Fruit fly (Drosophila melanogaster) whole organism, embryonic: ENCODE data around the gene 14-3-3epsilon.
A peak's percentile ranks its signal among the peaks of the same experiment; 100 is the strongest.

ENCODE experiments used
- Aef1 ChIP-seq: fragments of 200-800 bp; sonication (Bioruptor generic); IDR thresholded peaks from 3 replicates; pipeline ENCODE4 v1.3.6; 2022; ENCODE audit warnings: missing biosample characterization, missing genetic modification characterization
- Atf-2 ChIP-seq: fragments of 200-800 bp; sonication (Bioruptor generic); optimal IDR thresholded peaks from 2 replicates; lab custom pipeline; 2016; ENCODE audit warnings: missing biosample characterization, missing genetic modification characterization
- CG10209 ChIP-seq: fragments of 200-800 bp; sonication (Bioruptor generic); optimal IDR thresholded peaks from 3 replicates; lab custom pipeline; 2017; ENCODE audit warnings: missing biosample characterization, mild to moderate bottlenecking, missing genetic modification characterization, missing genetic modification reagents
- CG10959 ChIP-seq: fragments of 200-800 bp; sonication (Bioruptor generic); IDR thresholded peaks from 2 replicates; pipeline ENCODE4 v1.3.6; 2022; ENCODE audit warnings: missing biosample characterization, missing genetic modification characterization
- CG11456 ChIP-seq: fragments of 200-800 bp; sonication (Bioruptor generic); IDR thresholded peaks from 3 replicates; pipeline ENCODE4 v1.3.6; 2022; ENCODE audit warnings: missing biosample characterization, missing genetic modification characterization
- CG12071 ChIP-seq: fragments of 200-800 bp; sonication (Bioruptor generic); optimal IDR thresholded peaks from 3 replicates; lab custom pipeline; 2018; ENCODE audit warnings: missing biosample characterization, mild to moderate bottlenecking, missing genetic modification characterization
- CG12659 ChIP-seq: fragments of 200-800 bp; sonication (Bioruptor generic); optimal IDR thresholded peaks from 3 replicates; lab custom pipeline; 2017; ENCODE audit warnings: mild to moderate bottlenecking, missing biosample characterization, missing genetic modification reagents, missing genetic modification characterization
- CG1602 ChIP-seq: fragments of 200-800 bp; sonication (Bioruptor generic); optimal IDR thresholded peaks from 3 replicates; lab custom pipeline; 2016; ENCODE audit warnings: missing biosample characterization, missing genetic modification characterization
- CG1603 ChIP-seq: fragments of 200-800 bp; sonication (Bioruptor generic); optimal IDR thresholded peaks from 2 replicates; lab custom pipeline; 2019; ENCODE audit warnings: missing biosample characterization, mild to moderate bottlenecking, missing genetic modification characterization, moderate library complexity
- CG16779 ChIP-seq: fragments of 200-800 bp; sonication (Bioruptor generic); IDR thresholded peaks from 2 replicates; pipeline ENCODE4 v1.3.6; 2022; ENCODE audit warnings: missing biosample characterization, missing genetic modification characterization
- CG17385 ChIP-seq: fragments of 200-800 bp; sonication (Bioruptor generic); optimal IDR thresholded peaks from 3 replicates; lab custom pipeline; 2018; ENCODE audit warnings: missing biosample characterization, mild to moderate bottlenecking, missing genetic modification characterization
- CG18262 ChIP-seq: fragments of 200-800 bp; optimal IDR thresholded peaks from 3 replicates; lab custom pipeline; 2019; ENCODE audit warnings: missing biosample characterization, mild to moderate bottlenecking, missing genetic modification characterization, moderate library complexity
- CG30020 ChIP-seq: fragments of 200-800 bp; optimal IDR thresholded peaks from 2 replicates; lab custom pipeline; 2019; ENCODE audit warnings: missing biosample characterization, mild to moderate bottlenecking, missing genetic modification characterization, moderate library complexity
- CG31441 ChIP-seq: fragments of 200-800 bp; sonication (Bioruptor generic); IDR thresholded peaks from 2 replicates; pipeline ENCODE4 v1.3.6; 2022; ENCODE audit warnings: missing biosample characterization, missing genetic modification characterization
- CG32767 ChIP-seq: fragments of 200-800 bp; sonication (Bioruptor generic); IDR thresholded peaks from 2 replicates; pipeline ENCODE4 v1.3.6; 2022; ENCODE audit warnings: missing biosample characterization, missing genetic modification characterization
- CG34376 ChIP-seq: fragments of 200-800 bp; sonication (Bioruptor generic); optimal IDR thresholded peaks from 2 replicates; lab custom pipeline; 2018; ENCODE audit warnings: missing biosample characterization, mild to moderate bottlenecking, missing genetic modification characterization
- CG34422 ChIP-seq: fragments of 200-800 bp; sonication (Bioruptor generic); IDR thresholded peaks from 3 replicates; pipeline ENCODE4 v1.3.6; 2022; ENCODE audit warnings: missing biosample characterization, missing genetic modification characterization
- CG4360 ChIP-seq: fragments of 200-800 bp; sonication (Bioruptor generic); IDR thresholded peaks from 2 replicates; pipeline ENCODE4 v1.3.6; 2022; ENCODE audit warnings: missing biosample characterization, missing genetic modification characterization
- CG5953 ChIP-seq: fragments of 200-800 bp; sonication (Bioruptor generic); IDR thresholded peaks from 2 replicates; pipeline ENCODE4 v1.3.6; 2022; ENCODE audit warnings: missing biosample characterization, missing genetic modification characterization
- CG7357 ChIP-seq: fragments of 200-800 bp; sonication (Bioruptor generic); IDR thresholded peaks from 3 replicates; pipeline ENCODE4 v1.3.6; 2022; ENCODE audit warnings: missing biosample characterization, missing genetic modification characterization
- CG8281 ChIP-seq: fragments of 200-800 bp; sonication (Bioruptor generic); optimal IDR thresholded peaks from 2 replicates; lab custom pipeline; 2018; ENCODE audit warnings: missing biosample characterization, mild to moderate bottlenecking, missing genetic modification characterization, moderate library complexity
- CG9437 ChIP-seq: fragments of 200-800 bp; sonication (Bioruptor generic); optimal IDR thresholded peaks from 2 replicates; lab custom pipeline; 2018; ENCODE audit warnings: missing biosample characterization, mild to moderate bottlenecking, missing genetic modification characterization
- Ets65A ChIP-seq: fragments of 200-800 bp; sonication (Bioruptor generic); peaks from one replicate; lab custom pipeline; 2016; ENCODE audit warnings: missing biosample characterization, missing genetic modification characterization
- HmgD ChIP-seq: fragments of 200-800 bp; sonication (Bioruptor generic); optimal IDR thresholded peaks from 3 replicates; lab custom pipeline; 2016; ENCODE audit warnings: missing biosample characterization, missing genetic modification characterization
- Hr51 ChIP-seq, 2 experiments: fragments of 200-800 bp; sonication (Bioruptor generic); optimal IDR thresholded peaks; 2 replicates in 1 of 2; 3 replicates in 1 of 2; lab custom pipeline; 2016 to 2018; ENCODE audit warnings: missing biosample characterization in 2 of 2, missing genetic modification characterization in 2 of 2, mild to moderate bottlenecking in 1 of 2, moderate library complexity in 1 of 2
- Hsf ChIP-seq: fragments of 200-800 bp; sonication (Bioruptor generic); optimal IDR thresholded peaks from 3 replicates; lab custom pipeline; 2016; ENCODE audit warnings: missing biosample characterization, missing genetic modification characterization
- Nf-YB ChIP-seq: fragments of 200-800 bp; sonication (Bioruptor generic); optimal IDR thresholded peaks from 3 replicates; lab custom pipeline; 2019; ENCODE audit warnings: missing biosample characterization, mild to moderate bottlenecking, missing genetic modification characterization, moderate library complexity
- NfI ChIP-seq: fragments of 200-800 bp; sonication (Bioruptor generic); optimal IDR thresholded peaks from 3 replicates; lab custom pipeline; 2018; ENCODE audit warnings: missing biosample characterization, mild to moderate bottlenecking, missing genetic modification characterization, moderate library complexity
- Taf1 ChIP-seq: fragments of 200-800 bp; sonication (Bioruptor generic); IDR thresholded peaks from 2 replicates; pipeline ENCODE4 v1.3.6; 2022; ENCODE audit warnings: missing biosample characterization, missing genetic modification characterization
- Xrp1 ChIP-seq: fragments of 200-800 bp; sonication (Bioruptor generic); IDR thresholded peaks from 2 replicates; pipeline ENCODE4 v1.3.6; 2022; ENCODE audit warnings: missing biosample characterization, missing genetic modification characterization
- amos ChIP-seq: fragments of 200-800 bp; sonication (Bioruptor generic); IDR thresholded peaks from 2 replicates; pipeline ENCODE4 v1.3.6; 2022; ENCODE audit warnings: missing biosample characterization, missing genetic modification characterization; ENCODE audit not compliant: partially characterized antibody
- bcd ChIP-seq: fragments of 200-800 bp; sonication (Bioruptor generic); optimal IDR thresholded peaks from 2 replicates; lab custom pipeline; 2017; ENCODE audit warnings: missing biosample characterization, mild to moderate bottlenecking, missing genetic modification characterization
- dm ChIP-seq: fragments of 200-800 bp; sonication (Bioruptor generic); optimal IDR thresholded peaks from 3 replicates; lab custom pipeline; 2016; ENCODE audit warnings: missing biosample characterization, missing genetic modification characterization
- exex ChIP-seq: fragments of 200-800 bp; sonication (Bioruptor generic); optimal IDR thresholded peaks from 4 replicates; lab custom pipeline; 2018; ENCODE audit warnings: missing biosample characterization, mild to moderate bottlenecking, missing genetic modification characterization, moderate library complexity
- fd96Cb ChIP-seq: fragments of 200-800 bp; sonication (Bioruptor generic); optimal IDR thresholded peaks from 2 replicates; lab custom pipeline; 2018; ENCODE audit warnings: missing biosample characterization, mild to moderate bottlenecking, missing genetic modification characterization, moderate library complexity
- fru ChIP-seq: fragments of >200 bp; optimal IDR thresholded peaks from 2 replicates; lab custom pipeline; 2017
- gro ChIP-seq: fragments of 200-800 bp; sonication (Bioruptor generic); optimal IDR thresholded peaks from 2 replicates; lab custom pipeline; 2016; ENCODE audit warnings: missing biosample characterization, missing genetic modification characterization
- lab ChIP-seq: fragments of 200-800 bp; sonication (Bioruptor generic); optimal IDR thresholded peaks from 3 replicates; lab custom pipeline; 2017; ENCODE audit warnings: missing biosample characterization, missing genetic modification characterization, mild to moderate bottlenecking, moderate library complexity, missing genetic modification reagents
- lmd ChIP-seq: fragments of 200-800 bp; sonication (Bioruptor generic); IDR thresholded peaks from 2 replicates; pipeline ENCODE4 v1.3.6; 2022; ENCODE audit warnings: missing biosample characterization, missing genetic modification characterization
- luna ChIP-seq: fragments of 200-800 bp; sonication (Bioruptor generic); optimal IDR thresholded peaks from 2 replicates; lab custom pipeline; 2016; ENCODE audit warnings: missing biosample characterization, missing genetic modification characterization
- mirr ChIP-seq: fragments of 200-800 bp; sonication (Bioruptor generic); optimal IDR thresholded peaks from 3 replicates; lab custom pipeline; 2018; ENCODE audit warnings: missing biosample characterization, mild to moderate bottlenecking, missing genetic modification characterization
- nau ChIP-seq: fragments of 200-800 bp; sonication (Bioruptor generic); optimal IDR thresholded peaks from 3 replicates; lab custom pipeline; 2017; ENCODE audit warnings: missing biosample characterization, mild to moderate bottlenecking, missing genetic modification characterization, missing genetic modification reagents
- pita ChIP-seq: fragments of 200-800 bp; sonication (Bioruptor generic); optimal IDR thresholded peaks from 2 replicates; lab custom pipeline; 2017; ENCODE audit warnings: missing biosample characterization, mild to moderate bottlenecking, missing genetic modification characterization
- run ChIP-seq: fragments of 200-800 bp; sonication (Bioruptor generic); optimal IDR thresholded peaks from 3 replicates; lab custom pipeline; 2018; ENCODE audit warnings: missing biosample characterization, mild to moderate bottlenecking, missing genetic modification characterization
- scrt ChIP-seq: fragments of 200-800 bp; sonication (Bioruptor generic); optimal IDR thresholded peaks from 2 replicates; lab custom pipeline; 2018; ENCODE audit warnings: missing biosample characterization, mild to moderate bottlenecking, missing genetic modification characterization, moderate library complexity
- sens ChIP-seq: fragments of 200-800 bp; sonication (Bioruptor generic); peaks from one replicate; lab custom pipeline; 2016; ENCODE audit warnings: missing biosample characterization, missing genetic modification characterization
- stwl ChIP-seq: fragments of 200-800 bp; sonication (Bioruptor generic); optimal IDR thresholded peaks from 3 replicates; lab custom pipeline; 2018; ENCODE audit warnings: missing biosample characterization, mild to moderate bottlenecking, missing genetic modification characterization, moderate library complexity
- unc-4 ChIP-seq: fragments of 200-800 bp; sonication (Bioruptor generic); IDR thresholded peaks from 2 replicates; pipeline ENCODE4 v1.3.6; 2022; ENCODE audit warnings: missing biosample characterization, missing genetic modification characterization; ENCODE audit not compliant: partially characterized antibody
- z ChIP-seq: fragments of 200-800 bp; sonication (Bioruptor generic); IDR thresholded peaks from 3 replicates; pipeline ENCODE4 v1.3.6; 2022; ENCODE audit warnings: missing biosample characterization, missing genetic modification characterization

14-3-3epsilon gene

dm6 chr3R:18244171-18245043 lies 2.1 kb downstream of the 14-3-3epsilon start (continued):
- TF ChIP-seq mirr (GFP tag; lab: Kevin White, UChicago) (peak; percentile 39), CG9437 (GFP tag; lab: Kevin White, UChicago) (peak; percentile 22), CG1602 (GFP tag; lab: Kevin White, UChicago) (no peak), CG1603 (tag; lab: Kevin White, UChicago) (peak; percentile 15), nau (GFP tag; lab: Kevin White, UChicago) (peak; percentile 28), gro (GFP tag; lab: Kevin White, UChicago) (no peak), luna (no peak), Aef1 (GFP tag; lab: Robert Waterston, UW) (no peak), Hsf (GFP tag; lab: Kevin White, UChicago) (peak; percentile 7), CG7357 (GFP tag; lab: Robert Waterston, UW) (no peak), NfI (peak; percentile 6), CG10959 (GFP tag; lab: Robert Waterston, UW) (no peak), z (GFP tag; lab: Robert Waterston, UW) (peak; percentile 51; the same call in 1 of the 3 replicates), CG10209 (peak; percentile 25), CG34422 (GFP tag; lab: Robert Waterston, UW) (peak; percentile 44; the same call in 1 of the 3 replicates), lab (GFP tag; lab: Kevin White, UChicago) (peak; percentile 8), exex (tag; lab: Kevin White, UChicago) (peak; percentile 28), CG18262 (tag; lab: Kevin White, UChicago) (no peak), amos (GFP tag; lab: Robert Waterston, UW) (no peak), stwl (tag; lab: Kevin White, UChicago) (no peak), CG17385 (no peak), Hr51 (GFP tag; optimal IDR thresholded peaks at IDR 0.05; lab: Kevin White, UChicago) (no peak), CG16779 (GFP tag; lab: Robert Waterston, UW) (no peak), bcd (GFP tag; lab: Kevin White, UChicago) (peak; percentile 4), CG30020 (tag; lab: Kevin White, UChicago) (no peak), Xrp1 (GFP tag; lab: Robert Waterston, UW) (peak; percentile 5; the same call in 1 of the 2 replicates), CG32767 (GFP tag; lab: Robert Waterston, UW) (peak; percentile 85), dm (GFP tag; lab: Kevin White, UChicago) (no peak), unc-4 (GFP tag; lab: Robert Waterston, UW) (peak; percentile 36), CG4360 (GFP tag; lab: Robert Waterston, UW) (peak; percentile 25; the same call in 1 of the 2 replicates), CG5953 (GFP tag; lab: Robert Waterston, UW) (0 out of 2 replicates have a peak, but pooled peaks have one; percentile 5), run (tag; lab: Kevin White, UChicago) (no peak), Atf-2 (no peak), pita (no peak), lmd (GFP tag; lab: Robert Waterston, UW) (peak; percentile 42; the same call in 1 of the 2 replicates), fru (lab: Kevin White, UChicago) (no peak), CG8281 (peak; percentile 88), HmgD (GFP tag; lab: Kevin White, UChicago) (peak; percentile 26), Nf-YB (GFP tag; lab: Kevin White, UChicago) (peak; percentile 40), CG11456 (GFP tag; lab: Robert Waterston, UW) (0 out of 3 replicates have a peak, but pooled peaks have one; percentile 42), Taf1 (peak; percentile 23; the same call in 1 of the 2 replicates), scrt (GFP tag; lab: Kevin White, UChicago) (peak; percentile 18), CG34376 (peak; percentile 51), fd96Cb (tag; lab: Kevin White, UChicago) (no peak), CG31441 (GFP tag; lab: Robert Waterston, UW) (0 out of 2 replicates have a peak, but pooled peaks have one; percentile 11), CG12659 (GFP tag; lab: Kevin White, UChicago) (peak; percentile 17), Ets65A (GFP tag; lab: Kevin White, UChicago) (peak; percentile 74), sens (GFP tag; lab: Kevin White, UChicago) (peak; percentile 72), CG12071 (GFP tag; lab: Kevin White, UChicago) (no peak)
